Fruit fly (Drosophila melanogaster) whole organism, pupa: ENCODE results near the gene CG10232.

Experiments
- CG10348 ChIP-seq: fragments of 200-800 bp; sonication (Bioruptor generic); IDR thresholded peaks from 2 replicates; pipeline ENCODE4 v1.3.6; 2022; ENCODE audit warnings: missing biosample characterization, missing genetic modification characterization
- CG12605 ChIP-seq: fragments of 200-800 bp; sonication (Bioruptor generic); IDR thresholded peaks from 2 replicates; pipeline ENCODE4 v1.3.6; 2022; ENCODE audit warnings: missing biosample characterization, missing genetic modification characterization
- CG13204 ChIP-seq: fragments of 200-800 bp; sonication (Bioruptor generic); optimal IDR thresholded peaks from 2 replicates; lab custom pipeline; 2018; ENCODE audit warnings: missing biosample characterization, mild to moderate bottlenecking, missing genetic modification characterization, moderate library complexity
- CG14655 ChIP-seq: fragments of 200-800 bp; sonication (Bioruptor generic); optimal IDR thresholded peaks from 3 replicates; lab custom pipeline; 2017; ENCODE audit warnings: mild to moderate bottlenecking, missing biosample characterization, missing genetic modification reagents, missing genetic modification characterization
- CG17806 ChIP-seq: fragments of 200-800 bp; sonication (Bioruptor generic); optimal IDR thresholded peaks from 2 replicates; lab custom pipeline; 2018; ENCODE audit warnings: missing biosample characterization, mild to moderate bottlenecking, missing genetic modification characterization, moderate library complexity
- CG4496 ChIP-seq: fragments of 200-800 bp; sonication (Bioruptor generic); IDR thresholded peaks from 3 replicates; pipeline ENCODE4 v1.3.6; 2022; ENCODE audit warnings: missing biosample characterization, missing genetic modification characterization
- CG8301 ChIP-seq: fragments of 200-800 bp; sonication (Bioruptor generic); optimal IDR thresholded peaks from 2 replicates; lab custom pipeline; 2018; ENCODE audit warnings: missing biosample characterization, mild to moderate bottlenecking, missing genetic modification characterization
- CG9948 ChIP-seq: fragments of 200-800 bp; sonication (Bioruptor generic); optimal IDR thresholded peaks from 2 replicates; lab custom pipeline; 2018; ENCODE audit warnings: missing biosample characterization, mild to moderate bottlenecking, missing genetic modification characterization, moderate library complexity
- D1 ChIP-seq: fragments of 200-800 bp; sonication (Bioruptor generic); optimal IDR thresholded peaks from 2 replicates; lab custom pipeline; 2018; ENCODE audit warnings: missing biosample characterization, mild to moderate bottlenecking, missing genetic modification characterization, moderate library complexity
- EcR ChIP-seq: fragments of 200-800 bp; sonication (Bioruptor generic); optimal IDR thresholded peaks from 3 replicates; lab custom pipeline; 2019; ENCODE audit warnings: missing biosample characterization, missing genetic modification characterization, mild to moderate bottlenecking, moderate library complexity, missing genetic modification reagents
- Pif1B ChIP-seq: fragments of 200-800 bp; sonication (Bioruptor generic); optimal IDR thresholded peaks from 3 replicates; lab custom pipeline; 2016; ENCODE audit warnings: missing biosample characterization, missing genetic modification characterization
- Snoo ChIP-seq: fragments of 200-800 bp; sonication (Bioruptor generic); optimal IDR thresholded peaks from 3 replicates; lab custom pipeline; 2017; ENCODE audit warnings: missing biosample characterization, mild to moderate bottlenecking, missing genetic modification characterization, inconsistent platforms
- fd96Ca ChIP-seq: fragments of 200-800 bp; sonication (Bioruptor generic); IDR thresholded peaks from 3 replicates; pipeline ENCODE4 v1.3.6; 2022; ENCODE audit warnings: missing biosample characterization, missing genetic modification characterization

DNA sequence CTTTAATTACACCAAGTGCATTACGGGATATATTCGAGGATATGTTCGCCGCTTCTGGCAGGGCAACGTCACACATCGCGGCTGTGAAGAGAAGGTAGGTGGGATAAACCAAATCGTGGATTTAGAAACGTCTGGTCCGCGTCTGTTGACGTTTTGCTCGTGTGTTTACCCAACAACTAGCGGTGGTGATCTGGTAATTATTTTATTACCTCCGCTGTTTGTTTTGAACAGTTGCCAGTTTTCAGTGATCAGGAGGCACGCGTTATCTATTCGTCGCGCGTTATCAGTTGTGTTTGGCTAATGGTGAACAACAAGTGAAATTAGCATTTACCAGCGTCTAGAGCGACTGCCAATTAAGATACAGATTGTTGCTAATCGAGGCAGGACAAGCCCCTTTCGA lies 7.6 kb upstream of the CG10232 start:
- TF ChIP-seq CG8301: no peak
- no peak for TF ChIP-seq CG9948
- no peak for TF ChIP-seq D1 (tag; lab: Kevin White, UChicago)
- no peak for TF ChIP-seq CG12605
- TF ChIP-seq CG17806: no peak
- TF ChIP-seq EcR (GFP tag; lab: Kevin White, UChicago): no peak
- TF ChIP-seq Snoo: no peak
- TF ChIP-seq CG10348 (GFP tag; lab: Robert Waterston, UW): no peak
- TF ChIP-seq fd96Ca: no peak
- TF ChIP-seq CG13204 (GFP tag; lab: Kevin White, UChicago): no peak
- TF ChIP-seq Pif1B: no peak
- no peak for TF ChIP-seq CG4496 (GFP tag; lab: Robert Waterston, UW)
- no peak for TF ChIP-seq CG14655 (GFP tag; lab: Kevin White, UChicago)
